Fruit fly (Drosophila melanogaster): ENCODE results near the gene dimm.

DNA sequence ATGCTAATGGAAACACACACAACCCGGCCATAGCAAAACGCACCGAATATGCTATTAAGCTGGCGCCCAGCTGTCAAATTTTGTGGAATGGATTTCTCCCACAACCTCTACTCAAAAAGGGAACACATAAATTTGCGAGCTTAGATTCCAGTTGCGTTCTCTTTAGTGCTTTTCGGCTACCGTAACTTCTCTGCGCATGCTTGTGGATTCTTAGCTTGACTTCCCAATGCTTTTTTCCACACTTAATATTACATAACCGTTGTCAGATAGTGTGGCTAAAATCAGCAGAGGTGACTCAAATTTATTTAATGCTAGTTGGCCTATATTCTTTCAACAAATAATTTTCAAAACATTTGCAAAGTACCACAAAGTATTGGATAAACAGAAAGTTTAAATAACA lies 49.8 kb downstream of the dimm start:
- TF ChIP-seq usp (GFP tag; optimal IDR thresholded peaks at IDR 0.05) (no peak), h (GFP tag; optimal IDR thresholded peaks at IDR 0.05) (no peak), Sp1 (GFP tag; optimal IDR thresholded peaks at IDR 0.05) (no peak), CG32264 (GFP tag; optimal IDR thresholded peaks at IDR 0.05) (no peak), psq (GFP tag; optimal IDR thresholded peaks at IDR 0.05) (no peak), GATAd (GFP tag; optimal IDR thresholded peaks at IDR 0.05) (no peak), pan (optimal IDR thresholded peaks at IDR 0.05) (no peak), Abd-B (GFP tag; optimal IDR thresholded peaks at IDR 0.05) (no peak), dsf (GFP tag; optimal IDR thresholded peaks at IDR 0.05; ENCODE audit: borderline replicate concordance) (no peak)
